Worm (Caenorhabditis elegans) whole organism, late embryonic: ENCODE data around the gene rabx-5.

Source experiments
- C08G9.2 ChIP-seq: sonication (generic microtip); optimal IDR thresholded peaks from 2 replicates; lab custom pipeline; 2016; ENCODE audit warnings: mild to moderate bottlenecking, missing genetic modification characterization, moderate library complexity, missing compliant biosample characterization
- C38D4.7 ChIP-seq: fragments of 200-800 bp; sonication (Bioruptor generic); optimal IDR thresholded peaks from 2 replicates; lab custom pipeline; 2018; ENCODE audit warnings: mild to moderate bottlenecking, missing genetic modification characterization, moderate library complexity, missing compliant biosample characterization
- F13H6.1 ChIP-seq: sonication (generic microtip); optimal IDR thresholded peaks from 2 replicates; lab custom pipeline; 2016; ENCODE audit warnings: missing genetic modification characterization, missing compliant biosample characterization
- K09A11.1 ChIP-seq: sonication (generic microtip); optimal IDR thresholded peaks from 2 replicates; lab custom pipeline; 2017; ENCODE audit warnings: antibody characterized with exemption, mild to moderate bottlenecking, missing genetic modification characterization, missing compliant biosample characterization; ENCODE audit not compliant: insufficient read depth
- T23F11.4 ChIP-seq: fragments of 200-800 bp; sonication (Bioruptor generic); optimal IDR thresholded peaks from 2 replicates; lab custom pipeline; 2018; ENCODE audit warnings: mild to moderate bottlenecking, missing genetic modification characterization, missing compliant biosample characterization
- ceh-14 ChIP-seq: sonication (generic microtip); optimal IDR thresholded peaks from 2 replicates; lab custom pipeline; 2016; ENCODE audit warnings: missing genotype, missing genetic modification characterization, missing compliant biosample characterization
- ceh-18 ChIP-seq: sonication (generic microtip); optimal IDR thresholded peaks from 2 replicates; lab custom pipeline; 2016; ENCODE audit warnings: missing genetic modification characterization, missing compliant biosample characterization
- ceh-2 ChIP-seq: sonication (generic microtip); optimal IDR thresholded peaks from 2 replicates; lab custom pipeline; 2016; ENCODE audit warnings: missing genotype, missing genetic modification characterization, missing compliant biosample characterization
- ceh-24 ChIP-seq: sonication (generic microtip); optimal IDR thresholded peaks from 2 replicates; lab custom pipeline; 2016; ENCODE audit warnings: mild to moderate bottlenecking, missing genetic modification characterization, missing compliant biosample characterization
- ceh-31 ChIP-seq: sonication (generic microtip); optimal IDR thresholded peaks from 2 replicates; lab custom pipeline; 2016; ENCODE audit warnings: missing genetic modification characterization, missing compliant biosample characterization
- ceh-34 ChIP-seq: sonication (generic microtip); optimal IDR thresholded peaks from 2 replicates; lab custom pipeline; 2016; ENCODE audit warnings: mild to moderate bottlenecking, missing genetic modification characterization, missing compliant biosample characterization
- ceh-9 ChIP-seq: sonication (generic microtip); optimal IDR thresholded peaks from 2 replicates; lab custom pipeline; 2016; ENCODE audit warnings: mild to moderate bottlenecking, missing genetic modification characterization, inconsistent platforms, missing compliant biosample characterization
- dve-1 ChIP-seq: sonication (generic microtip); optimal IDR thresholded peaks from 2 replicates; lab custom pipeline; 2017; ENCODE audit warnings: antibody characterized with exemption, mild to moderate bottlenecking, missing genetic modification characterization, missing compliant biosample characterization
- elt-2 ChIP-seq: sonication (generic microtip); optimal IDR thresholded peaks from 2 replicates; lab custom pipeline; 2016; ENCODE audit warnings: missing genetic modification reagents, missing genetic modification characterization, missing compliant biosample characterization
- ets-4 ChIP-seq: sonication (generic microtip); optimal IDR thresholded peaks from 2 replicates; lab custom pipeline; 2016; ENCODE audit warnings: missing genetic modification characterization, missing compliant biosample characterization
- eyg-1 ChIP-seq: sonication (generic microtip); optimal IDR thresholded peaks from 2 replicates; lab custom pipeline; 2016; ENCODE audit warnings: missing genotype, missing genetic modification characterization, missing compliant biosample characterization
- fax-1 ChIP-seq: sonication (generic microtip); optimal IDR thresholded peaks from 2 replicates; lab custom pipeline; 2016; ENCODE audit warnings: missing genotype, missing genetic modification characterization, missing compliant biosample characterization
- fkh-6 ChIP-seq: sonication (generic microtip); optimal IDR thresholded peaks from 2 replicates; lab custom pipeline; 2016; ENCODE audit warnings: missing genetic modification characterization, missing compliant biosample characterization
- gmeb-2 ChIP-seq: sonication (generic microtip); optimal IDR thresholded peaks from 2 replicates; lab custom pipeline; 2016; ENCODE audit warnings: missing genetic modification characterization, inconsistent platforms, missing compliant biosample characterization
- hlh-30 ChIP-seq: sonication (generic microtip); optimal IDR thresholded peaks from 2 replicates; lab custom pipeline; 2017; ENCODE audit warnings: antibody characterized with exemption, missing genetic modification characterization, missing compliant biosample characterization; ENCODE audit not compliant: insufficient read depth
- hlh-6 ChIP-seq: sonication (generic microtip); optimal IDR thresholded peaks from 2 replicates; lab custom pipeline; 2016; ENCODE audit warnings: missing genotype, missing genetic modification characterization, missing compliant biosample characterization
- hlh-8 ChIP-seq: sonication (generic microtip); optimal IDR thresholded peaks from 2 replicates; lab custom pipeline; 2016; ENCODE audit warnings: missing genotype, missing genetic modification characterization, missing compliant biosample characterization
- lim-6 ChIP-seq: sonication (generic microtip); optimal IDR thresholded peaks from 2 replicates; lab custom pipeline; 2016; ENCODE audit warnings: missing genetic modification characterization, missing compliant biosample characterization
- madf-2 ChIP-seq: sonication (generic microtip); optimal IDR thresholded peaks from 2 replicates; lab custom pipeline; 2017; ENCODE audit warnings: missing genetic modification characterization, missing compliant biosample characterization
- mec-3 ChIP-seq: sonication (generic microtip); optimal IDR thresholded peaks from 2 replicates; lab custom pipeline; 2016; ENCODE audit warnings: borderline replicate concordance, missing genetic modification characterization, missing compliant biosample characterization
- odd-2 ChIP-seq: sonication (generic microtip); optimal IDR thresholded peaks from 2 replicates; lab custom pipeline; 2017; ENCODE audit warnings: antibody characterized with exemption, mild to moderate bottlenecking, missing genetic modification characterization, missing compliant biosample characterization
- pha-2 ChIP-seq: sonication (generic microtip); optimal IDR thresholded peaks from 2 replicates; lab custom pipeline; 2017; ENCODE audit warnings: mild to moderate bottlenecking, missing genetic modification characterization, missing compliant biosample characterization
- pqm-1 ChIP-seq: sonication (generic microtip); optimal IDR thresholded peaks from 2 replicates; lab custom pipeline; 2016; ENCODE audit warnings: missing genetic modification characterization, missing compliant biosample characterization
- ref-2 ChIP-seq: sonication (generic microtip); optimal IDR thresholded peaks from 2 replicates; lab custom pipeline; 2016; ENCODE audit warnings: missing genetic modification characterization, missing compliant biosample characterization
- rnt-1 ChIP-seq: sonication (generic microtip); optimal IDR thresholded peaks from 2 replicates; lab custom pipeline; 2016; ENCODE audit warnings: missing genetic modification characterization, missing compliant biosample characterization
- sox-2 ChIP-seq: fragments of 200-800 bp; sonication (Bioruptor generic); IDR thresholded peaks from 2 replicates; pipeline ENCODE4 v1.3.6; 2022; ENCODE audit warnings: missing genetic modification reagents, missing genetic modification characterization, missing compliant biosample characterization
- sox-4 ChIP-seq: sonication (generic microtip); optimal IDR thresholded peaks from 2 replicates; lab custom pipeline; 2017; ENCODE audit warnings: mild to moderate bottlenecking, missing genetic modification characterization, inconsistent platforms, missing compliant biosample characterization
- tbx-2 ChIP-seq: sonication (generic microtip); optimal IDR thresholded peaks from 2 replicates; lab custom pipeline; 2016; ENCODE audit warnings: missing genetic modification characterization, missing compliant biosample characterization
- tbx-7 ChIP-seq: sonication (generic microtip); optimal IDR thresholded peaks from 2 replicates; lab custom pipeline; 2016; ENCODE audit warnings: missing genotype, missing genetic modification characterization, missing compliant biosample characterization
- unc-3 ChIP-seq, 2 experiments: fragments of 200-800 bp in 1 of 2; sonication (Bioruptor generic) in 1 of 2; sonication (generic microtip) in 1 of 2; conservative IDR thresholded peaks in 1 of 2; optimal IDR thresholded peaks in 1 of 2; 2 replicates each; pipeline versions ENCODE4 v1.3.6 to Lab custom; 2016 to 2022; ENCODE audit warnings: missing compliant biosample characterization in 2 of 2, missing genetic modification characterization in 2 of 2, missing genetic modification reagents in 1 of 2
- zip-5 ChIP-seq: sonication (generic microtip); optimal IDR thresholded peaks from 2 replicates; lab custom pipeline; 2016; ENCODE audit warnings: missing genetic modification characterization, missing compliant biosample characterization

rabx-5 gene

ce11 chrIII:10608161-10608560 lies 3.0 kb downstream of the rabx-5 start:
- TF ChIP-seq gmeb-2 (tag; lab: Kevin White, UChicago): no peak
- no peak for TF ChIP-seq T23F11.4 (GFP tag; lab: Kevin White, UChicago)
- no peak for TF ChIP-seq F13H6.1 (tag; lab: Kevin White, UChicago)
- TF ChIP-seq sox-2 (GFP tag; lab: Robert Waterston, UW): no peak

- TF ChIP-seq lim-6 (tag; lab: Kevin White, UChicago) (no peak), fax-1 (no peak), rnt-1 (tag; lab: Kevin White, UChicago) (no peak), eyg-1 (tag; lab: Kevin White, UChicago) (no peak), pqm-1 (no peak), K09A11.1 (tag; lab: Kevin White, UChicago) (no peak), sox-4 (tag; lab: Kevin White, UChicago) (no peak)
Measured at ce11 chrIII:10612333-10612732, 7.2 kb downstream of the rabx-5 start, which contains the start of gene Y39A1A.24. TSS of gene Y39A1A.24 (plus strand) at chrIII:10612633.

ce11 chrIII:10615166-10615565 lies 10.0 kb downstream of the rabx-5 start, which contains the start of gene mrpl-22:
TSS of gene mrpl-22 (plus strand) at chrIII:10615466.
- TF ChIP-seq ceh-31 (tag; lab: Kevin White, UChicago): no peak
- TF ChIP-seq rnt-1 (tag; lab: Kevin White, UChicago): no peak
- no peak for TF ChIP-seq elt-2
- TF ChIP-seq hlh-8 (tag; lab: Kevin White, UChicago): no peak
- no peak for TF ChIP-seq dve-1 (tag; lab: Kevin White, UChicago)

ce11 chrIII:10621208-10621607 lies 16.1 kb downstream of the rabx-5 start, which contains the start of the genes lron-10 and hpr-9:
TSS of gene lron-10 (minus strand) at chrIII:10621369.
TSS of gene hpr-9 (plus strand) at chrIII:10621551.
- TF ChIP-seq ceh-18 (tag; lab: Kevin White, UChicago) (no peak), elt-2 (peak; percentile 23), pha-2 (tag; lab: Kevin White, UChicago) (no peak), ceh-31 (tag; lab: Kevin White, UChicago) (peak; percentile 83), ref-2 (tag; lab: Kevin White, UChicago) (peak; percentile 6), ceh-34 (tag; lab: Kevin White, UChicago) (peak; percentile 42), fax-1 (peak; percentile 33), ets-4 (tag; lab: Kevin White, UChicago) (peak; percentile 82), madf-2 (tag; lab: Kevin White, UChicago) (no peak), dve-1 (tag; lab: Kevin White, UChicago) (peak; percentile 8), hlh-6 (tag; lab: Kevin White, UChicago) (no peak), ceh-9 (tag; lab: Kevin White, UChicago) (no peak), ceh-2 (tag; lab: Kevin White, UChicago) (peak; percentile 80), C08G9.2 (peak; percentile 87), hlh-30 (no peak), zip-5 (tag; lab: Kevin White, UChicago) (peak; percentile 55), hlh-8 (tag; lab: Kevin White, UChicago) (peak; percentile 10), mec-3 (tag; lab: Kevin White, UChicago) (peak; percentile 60), ceh-24 (tag; lab: Kevin White, UChicago) (no peak), fkh-6 (peak; percentile 50), tbx-2 (peak; percentile 84), odd-2 (no peak), C38D4.7 (GFP tag; lab: Kevin White, UChicago) (no peak), rnt-1 (tag; lab: Kevin White, UChicago) (peak; percentile 3), unc-3 (GFP tag; conservative IDR thresholded peaks at IDR 0.05; lab: Robert Waterston, UW) (no peak), unc-3 (tag; optimal IDR thresholded peaks at IDR 0.05; lab: Kevin White, UChicago) (peak; percentile 34), ceh-14 (tag; lab: Kevin White, UChicago) (peak; percentile 12), tbx-7 (peak; percentile 79), F13H6.1 (tag; lab: Kevin White, UChicago) (peak; percentile 57)
